Worm (Caenorhabditis elegans): Measurements from ENCODE around the gene C14B1.8.

ce11 chrIII:3677378-3677777 lies 42.1 kb downstream of the C14B1.8 start:
- no peak for TF ChIP-seq pag-3 (tag; optimal IDR thresholded peaks at IDR 0.05; ENCODE audit: borderline replicate concordance)
- TF ChIP-seq npax-4 (tag; optimal IDR thresholded peaks at IDR 0.05): no peak
- TF ChIP-seq elt-2 (tag; optimal IDR thresholded peaks at IDR 0.05): no peak
- no peak for TF ChIP-seq pha-4 (tag; optimal IDR thresholded peaks at IDR 0.05)
- no peak for TF ChIP-seq lin-11 (tag; optimal IDR thresholded peaks at IDR 0.05)
- TF ChIP-seq ama-1 (optimal IDR thresholded peaks at IDR 0.05): no peak
- TF ChIP-seq pqm-1 (tag; optimal IDR thresholded peaks at IDR 0.05): no peak
